Worm (Caenorhabditis elegans): ENCODE results near the gene C25F9.12.

- TF ChIP-seq nfya-1 (tag; optimal IDR thresholded peaks at IDR 0.05; ENCODE audit: insufficient read depth): no peak
- no peak for TF ChIP-seq nhr-76 (tag; optimal IDR thresholded peaks at IDR 0.05)
- no peak for TF ChIP-seq pqm-1 (tag; optimal IDR thresholded peaks at IDR 0.05)
Measured at ce11 chrV:19402855-19403254, at the start of gene C25F9.12.

Measured in whole organism, L3 larva.